Worm (Caenorhabditis elegans) whole organism, L4 larva: ENCODE data around the gene ufd-3.
A peak's percentile ranks its signal among the peaks of the same experiment; 100 is the strongest.

Experiments used
- F26F4.8 ChIP-seq: fragments of 200-800 bp; sonication (Bioruptor generic); conservative IDR thresholded peaks from 2 replicates; pipeline ENCODE4 v1.3.6; 2022; ENCODE audit warnings: missing genetic modification characterization, missing compliant biosample characterization
- F44E2.7 ChIP-seq: fragments of 200-800 bp; sonication (Bioruptor generic); IDR thresholded peaks from 2 replicates; pipeline ENCODE4 v2.1.2; 2022; ENCODE audit warnings: missing genetic modification characterization, missing compliant biosample characterization
- Y105C5A.15 ChIP-seq: fragments of 200-800 bp; sonication (Bioruptor generic); IDR thresholded peaks from 2 replicates; pipeline ENCODE4 v1.3.6; 2022; ENCODE audit warnings: missing genetic modification characterization, missing compliant biosample characterization
- Y48G9A.11 ChIP-seq: fragments of 200-800 bp; sonication (Bioruptor generic); IDR thresholded peaks from 2 replicates; pipeline ENCODE4 v1.3.6; 2022; ENCODE audit warnings: missing genetic modification reagents, missing genetic modification characterization, missing compliant biosample characterization
- ZK337.2 ChIP-seq: fragments of 200-800 bp; sonication (Bioruptor generic); IDR thresholded peaks from 2 replicates; pipeline ENCODE4 v1.3.6; 2022; ENCODE audit warnings: missing genetic modification reagents, missing genetic modification characterization, missing compliant biosample characterization
- ZK546.5 ChIP-seq, 2 experiments: sonication (generic microtip); optimal IDR thresholded peaks; 2 replicates each; lab custom pipeline; 2017; ENCODE audit warnings: missing biosample characterization in 2 of 2, missing genetic modification characterization in 2 of 2
- aha-1 ChIP-seq: fragments of 150-350 bp; peaks from one replicate; lab custom pipeline; 2014; ENCODE audit warnings: missing biosample characterization, missing genetic modification characterization
- aly-2 ChIP-seq: sonication (generic microtip); optimal IDR thresholded peaks from 2 replicates; lab custom pipeline; 2018; ENCODE audit warnings: missing biosample characterization, missing genetic modification characterization
- attf-4 ChIP-seq: sonication (generic microtip); optimal IDR thresholded peaks from 3 replicates; lab custom pipeline; 2017; ENCODE audit warnings: missing biosample characterization, missing genetic modification characterization
- ceh-20 ChIP-seq: fragments of 200-800 bp; sonication (Bioruptor generic); IDR thresholded peaks from 2 replicates; pipeline ENCODE4 v1.3.6; 2022; ENCODE audit warnings: missing genetic modification reagents, missing genetic modification characterization, missing compliant biosample characterization
- daf-16 ChIP-seq, 3 experiments: sonication (generic microtip); optimal IDR thresholded peaks; 2 replicates each; lab custom pipeline; 2016 to 2017; ENCODE audit warnings: missing genetic modification characterization in 3 of 3, missing genetic modification reagents in 3 of 3, mild to moderate bottlenecking in 2 of 3, missing compliant biosample characterization in 2 of 3, missing biosample characterization in 1 of 3, moderate library complexity in 1 of 3
- dmd-6 ChIP-seq: fragments of 200-800 bp; sonication (Bioruptor generic); IDR thresholded peaks from 2 replicates; pipeline ENCODE4 v1.3.6; 2022; ENCODE audit warnings: missing genetic modification reagents, missing genetic modification characterization, missing compliant biosample characterization
- dmd-9 ChIP-seq: fragments of 200-800 bp; sonication (Bioruptor generic); IDR thresholded peaks from 2 replicates; pipeline ENCODE4 v1.3.6; 2022; ENCODE audit warnings: missing genetic modification reagents, missing genetic modification characterization, missing compliant biosample characterization
- dve-1 ChIP-seq: sonication (generic microtip); optimal IDR thresholded peaks from 2 replicates; lab custom pipeline; 2017; ENCODE audit warnings: antibody characterized with exemption, mild to moderate bottlenecking, missing genetic modification characterization, missing compliant biosample characterization; ENCODE audit not compliant: insufficient read depth
- gei-8 ChIP-seq: fragments of 200-800 bp; sonication (Bioruptor generic); optimal IDR thresholded peaks from 2 replicates; lab custom pipeline; 2018; ENCODE audit warnings: mild to moderate bottlenecking, missing genetic modification characterization, missing compliant biosample characterization
- hmg-1.1 ChIP-seq: fragments of 200-800 bp; sonication (Bioruptor generic); IDR thresholded peaks from 2 replicates; pipeline ENCODE4 v1.3.6; 2022; ENCODE audit warnings: missing genetic modification reagents, missing genetic modification characterization, missing compliant biosample characterization
- lin-1 ChIP-seq: fragments of 200-800 bp; sonication (Bioruptor generic); IDR thresholded peaks from 2 replicates; pipeline ENCODE4 v1.3.6; 2022; ENCODE audit warnings: missing genetic modification reagents, missing genetic modification characterization, missing compliant biosample characterization
- lin-13 ChIP-seq: fragments of 150-350 bp; optimal IDR thresholded peaks from 2 replicates; lab custom pipeline; 2014; ENCODE audit warnings: missing biosample characterization, missing genetic modification reagents, missing genetic modification characterization
- lsy-2 ChIP-seq, 2 experiments: fragments of 150-350 bp in 1 of 2; sonication (generic microtip) in 1 of 2; optimal IDR thresholded peaks; 2 replicates each; lab custom pipeline; 2014 to 2017; ENCODE audit warnings: missing biosample characterization in 2 of 2, missing genetic modification characterization in 2 of 2
- madf-5 ChIP-seq, 2 experiments: fragments of 200-800 bp; sonication (Bioruptor generic); IDR thresholded peaks; 2 replicates each; pipeline ENCODE4 v1.3.6; 2022; ENCODE audit warnings: missing compliant biosample characterization in 2 of 2, missing genetic modification characterization in 2 of 2
- mdl-1 ChIP-seq, 2 experiments: fragments of 150-350 bp in 1 of 2; sonication (generic microtip) in 1 of 2; optimal IDR thresholded peaks; 2 replicates each; lab custom pipeline; 2014 to 2017; ENCODE audit warnings: missing biosample characterization in 2 of 2, missing genetic modification characterization in 2 of 2
- mep-1 ChIP-seq: fragments of 150-350 bp; sonication (generic microtip); optimal IDR thresholded peaks from 3 replicates; lab custom pipeline; 2014; ENCODE audit warnings: missing biosample characterization, missing genetic modification characterization
- mxl-2 ChIP-seq: fragments of 200-800 bp; sonication (Bioruptor generic); conservative IDR thresholded peaks from 2 replicates; pipeline ENCODE4 v1.3.6; 2022; ENCODE audit warnings: missing genetic modification reagents, missing genetic modification characterization, missing compliant biosample characterization
- nhr-11 ChIP-seq: fragments of 150-350 bp; optimal IDR thresholded peaks from 2 replicates; lab custom pipeline; 2014; ENCODE audit warnings: missing biosample characterization, missing genetic modification characterization
- nhr-237 ChIP-seq: sonication (generic microtip); optimal IDR thresholded peaks from 2 replicates; lab custom pipeline; 2017; ENCODE audit warnings: missing biosample characterization, missing genetic modification characterization
- nhr-28 ChIP-seq: fragments of 150-350 bp; optimal IDR thresholded peaks from 2 replicates; lab custom pipeline; 2014; ENCODE audit warnings: missing biosample characterization, missing genetic modification characterization
- nhr-41 ChIP-seq: fragments of 200-800 bp; sonication (Bioruptor generic); IDR thresholded peaks from 2 replicates; pipeline ENCODE4 v1.3.6; 2022; ENCODE audit warnings: missing genetic modification reagents, missing genetic modification characterization, missing compliant biosample characterization
- nhr-48 ChIP-seq: sonication (generic microtip); optimal IDR thresholded peaks from 2 replicates; lab custom pipeline; 2016; ENCODE audit warnings: mild to moderate bottlenecking, missing genetic modification characterization, missing compliant biosample characterization
- nhr-6 ChIP-seq: fragments of 150-350 bp; optimal IDR thresholded peaks from 2 replicates; lab custom pipeline; 2014; ENCODE audit warnings: missing biosample characterization, missing genetic modification characterization
- nhr-76 ChIP-seq: fragments of 150-350 bp; optimal IDR thresholded peaks from 2 replicates; lab custom pipeline; 2014; ENCODE audit warnings: missing biosample characterization, missing genetic modification characterization
- nhr-77 ChIP-seq: fragments of 150-350 bp; optimal IDR thresholded peaks from 2 replicates; lab custom pipeline; 2014; ENCODE audit warnings: missing biosample characterization, missing genetic modification characterization
- php-3 ChIP-seq: fragments of 200-800 bp; sonication (Bioruptor generic); IDR thresholded peaks from 2 replicates; pipeline ENCODE4 v1.3.6; 2022; ENCODE audit warnings: missing genetic modification reagents, missing genetic modification characterization, missing compliant biosample characterization
- rbr-2 ChIP-seq: sonication (generic microtip); optimal IDR thresholded peaks from 2 replicates; lab custom pipeline; 2016; ENCODE audit warnings: missing genotype, missing genetic modification characterization, missing compliant biosample characterization
- sdz-12 ChIP-seq: fragments of 200-800 bp; sonication (Bioruptor generic); optimal IDR thresholded peaks from 2 replicates; lab custom pipeline; 2018; ENCODE audit warnings: mild to moderate bottlenecking, missing genetic modification characterization, missing compliant biosample characterization
- spr-1 ChIP-seq: sonication (generic microtip); optimal IDR thresholded peaks from 2 replicates; lab custom pipeline; 2016; ENCODE audit warnings: mild to moderate bottlenecking, missing genetic modification characterization, missing compliant biosample characterization
- tag-97 ChIP-seq: fragments of 200-800 bp; sonication (Bioruptor generic); IDR thresholded peaks from 2 replicates; pipeline ENCODE4 v1.3.6; 2022; ENCODE audit warnings: missing genetic modification characterization, missing compliant biosample characterization
- vab-7 ChIP-seq: fragments of 200-800 bp; sonication (Bioruptor generic); IDR thresholded peaks from 2 replicates; pipeline ENCODE4 v1.3.6; 2022; ENCODE audit warnings: missing genetic modification reagents, missing genetic modification characterization, missing compliant biosample characterization
- zag-1 ChIP-seq: fragments of 150-350 bp; optimal IDR thresholded peaks from 2 replicates; lab custom pipeline; 2014; ENCODE audit warnings: missing biosample characterization, missing genetic modification characterization
- zfp-2 ChIP-seq: sonication (generic microtip); optimal IDR thresholded peaks from 2 replicates; lab custom pipeline; 2016; ENCODE audit warnings: mild to moderate bottlenecking, missing genetic modification characterization, missing compliant biosample characterization

Gene ufd-3

ce11 chrII:9974967-9975366, 34.4 kb downstream of the ufd-3 start, which contains the start of gene aakg-5 (continued):
- peak; percentile 73 for TF ChIP-seq mep-1 (tag; lab: Kevin White, UChicago)
- TF ChIP-seq php-3 (GFP tag; lab: Robert Waterston, UW): peak; percentile 84
- TF ChIP-seq nhr-11 (tag; lab: Kevin White, UChicago): peak; percentile 96
- peak; percentile 91 for TF ChIP-seq dmd-6
- TF ChIP-seq zfp-2 (tag; lab: Kevin White, UChicago): no peak
- peak; percentile 25 to 82 for TF ChIP-seq lsy-2 (tag; optimal IDR thresholded peaks at IDR 0.05; lab: Kevin White, UChicago)
- TF ChIP-seq mdl-1 (tag; optimal IDR thresholded peaks at IDR 0.05; lab: Kevin White, UChicago): peak; percentile 5 to 79
- TF ChIP-seq sdz-12 (GFP tag; lab: Kevin White, UChicago): no peak
- peak; percentile 93 for TF ChIP-seq dve-1
- TF ChIP-seq ceh-20 (GFP tag; lab: Robert Waterston, UW): peak; percentile 48; the same call in 1 of the 2 replicates
- TF ChIP-seq ZK337.2 (GFP tag; lab: Robert Waterston, UW): no peak
- TF ChIP-seq nhr-77: peak; percentile 29
- no peak for TF ChIP-seq dmd-9 (GFP tag; lab: Robert Waterston, UW)
- TF ChIP-seq ZK546.5 (tag; optimal IDR thresholded peaks at IDR 0.05; lab: Kevin White, UChicago): no peak
- TF ChIP-seq Y105C5A.15 (GFP tag; lab: Robert Waterston, UW): no peak
- TF ChIP-seq lin-13 (GFP tag; lab: Kevin White, UChicago): no peak
- no peak for TF ChIP-seq zag-1 (tag; lab: Kevin White, UChicago)
- peak; percentile 22 to 63 for TF ChIP-seq daf-16 (GFP tag; optimal IDR thresholded peaks at IDR 0.05; lab: Kevin White, UChicago)
- peak; percentile 87 for TF ChIP-seq daf-16 (tag; optimal IDR thresholded peaks at IDR 0.05; lab: Kevin White, UChicago)
- peak; percentile 71 for TF ChIP-seq lin-1 (GFP tag; lab: Robert Waterston, UW)
- TF ChIP-seq F26F4.8 (GFP tag; lab: Robert Waterston, UW): no peak
- TF ChIP-seq nhr-41 (GFP tag; lab: Robert Waterston, UW): 0 out of 2 replicates have a peak, but pooled peaks have one; percentile 28
- peak; percentile 84 for TF ChIP-seq nhr-48 (tag; lab: Kevin White, UChicago)
- TF ChIP-seq nhr-6 (tag; lab: Kevin White, UChicago): peak; percentile 80
- TF ChIP-seq, all 104 proteins: peak for 37

- TF ChIP-seq Y48G9A.11 (GFP tag; lab: Robert Waterston, UW): no peak
- no peak for TF ChIP-seq rbr-2
- no peak for TF ChIP-seq spr-1
- TF ChIP-seq tag-97 (GFP tag; lab: Robert Waterston, UW): no peak
- TF ChIP-seq lin-1 (GFP tag; lab: Robert Waterston, UW): no peak
- TF ChIP-seq mxl-2: no peak
- TF ChIP-seq sdz-12 (GFP tag; lab: Kevin White, UChicago): no peak
- no peak for TF ChIP-seq hmg-1.1 (GFP tag; lab: Robert Waterston, UW)
- TF ChIP-seq vab-7 (GFP tag; lab: Robert Waterston, UW): no peak
- no peak for TF ChIP-seq aly-2 (tag; lab: Kevin White, UChicago)
- no peak for TF ChIP-seq lsy-2 (tag; optimal IDR thresholded peaks at IDR 0.05; lab: Kevin White, UChicago)
- no peak for TF ChIP-seq F44E2.7 (GFP tag; lab: Robert Waterston, UW)
- no peak for TF ChIP-seq nhr-76 (tag; lab: Kevin White, UChicago)
- no peak for TF ChIP-seq madf-5 (GFP tag; IDR thresholded peaks at IDR 0.05; lab: Robert Waterston, UW)
- no peak for TF ChIP-seq nhr-237
- no peak for TF ChIP-seq aha-1
- no peak for TF ChIP-seq attf-4
- no peak for TF ChIP-seq gei-8 (GFP tag; lab: Kevin White, UChicago)
- no peak for TF ChIP-seq nhr-28
- TF ChIP-seq, all 104 proteins: peak for 0
Observed at ce11 chrII:9976405-9976804, 35.9 kb downstream of the ufd-3 start, which contains the start of gene R53.8. TSS of gene R53.8 (plus strand) at chrII:9976705.
